Worm (Caenorhabditis elegans) whole organism, young adult: Measurements from ENCODE around the gene chil-24.
"Not testable (repeated sequence)": the region's sequence is repeated elsewhere in the genome, so short reads cannot be mapped to it uniquely, and the experiment has no call there.

Experiments
- B0261.1 ChIP-seq: sonication (generic microtip); optimal IDR thresholded peaks from 2 replicates; lab custom pipeline; 2016; ENCODE audit warnings: mild to moderate bottlenecking, missing genetic modification characterization, moderate library complexity, missing compliant biosample characterization
- B0336.3 ChIP-seq: fragments of 200-800 bp; sonication (Bioruptor generic); IDR thresholded peaks from 2 replicates; pipeline ENCODE4 v1.3.6; 2022; ENCODE audit warnings: missing genetic modification characterization, missing compliant biosample characterization
- F10E7.11 ChIP-seq: sonication (generic microtip); optimal IDR thresholded peaks from 2 replicates; lab custom pipeline; 2017; ENCODE audit warnings: mild to moderate bottlenecking, missing genetic modification characterization, moderate library complexity, missing compliant biosample characterization
- F55B11.4 ChIP-seq: sonication (generic microtip); optimal IDR thresholded peaks from 2 replicates; lab custom pipeline; 2016; ENCODE audit warnings: missing compliant biosample characterization, missing genetic modification characterization, borderline replicate concordance; ENCODE audit not compliant: insufficient read depth
- Y56A3A.18 ChIP-seq: fragments of 200-800 bp; sonication (Bioruptor generic); IDR thresholded peaks from 2 replicates; pipeline ENCODE4 v1.3.6; 2022; ENCODE audit warnings: missing genetic modification reagents, missing genetic modification characterization, missing compliant biosample characterization
- Y79H2A.3 ChIP-seq: fragments of 200-800 bp; sonication (Bioruptor generic); conservative IDR thresholded peaks from 2 replicates; pipeline ENCODE4 v1.3.6; 2022; ENCODE audit warnings: missing genetic modification reagents, missing genetic modification characterization, missing compliant biosample characterization
- Y95B8A.8 ChIP-seq: fragments of 200-800 bp; sonication (Bioruptor generic); IDR thresholded peaks from 2 replicates; pipeline ENCODE4 v1.3.6; 2022; ENCODE audit warnings: missing genetic modification reagents, missing genetic modification characterization, missing compliant biosample characterization
- aptf-2 ChIP-seq: fragments of 200-800 bp; sonication (Bioruptor generic); conservative IDR thresholded peaks from 2 replicates; pipeline ENCODE4 v1.3.6; 2022; ENCODE audit warnings: missing genetic modification reagents, missing genetic modification characterization, missing compliant biosample characterization
- athp-1 ChIP-seq: sonication (generic microtip); optimal IDR thresholded peaks from 2 replicates; lab custom pipeline; 2017; ENCODE audit warnings: mild to moderate bottlenecking, missing genetic modification characterization, missing compliant biosample characterization
- attf-5 ChIP-seq: fragments of 200-800 bp; sonication (Bioruptor generic); optimal IDR thresholded peaks from 2 replicates; lab custom pipeline; 2018; ENCODE audit warnings: mild to moderate bottlenecking, missing genetic modification characterization, missing compliant biosample characterization
- attf-6 ChIP-seq: fragments of 200-800 bp; sonication (Bioruptor generic); IDR thresholded peaks from 2 replicates; pipeline ENCODE4 v1.3.6; 2022; ENCODE audit warnings: missing genetic modification reagents, missing genetic modification characterization, missing compliant biosample characterization
- ceh-40 ChIP-seq: fragments of 200-800 bp; sonication (Bioruptor generic); IDR thresholded peaks from 2 replicates; pipeline ENCODE4 v1.3.6; 2022; ENCODE audit warnings: missing genetic modification characterization, missing compliant biosample characterization
- ceh-58 ChIP-seq: fragments of 200-800 bp; sonication (Bioruptor generic); IDR thresholded peaks from 2 replicates; pipeline ENCODE4 v1.3.6; 2022; ENCODE audit warnings: missing genetic modification characterization, missing compliant biosample characterization
- ceh-91 ChIP-seq: fragments of 200-800 bp; sonication (Bioruptor generic); IDR thresholded peaks from 2 replicates; pipeline ENCODE4 v1.3.6; 2022; ENCODE audit warnings: missing genetic modification reagents, missing genetic modification characterization, missing compliant biosample characterization
- die-1 ChIP-seq: sonication (generic microtip); optimal IDR thresholded peaks from 2 replicates; lab custom pipeline; 2016; ENCODE audit warnings: missing genotype, mild to moderate bottlenecking, missing genetic modification characterization, missing compliant biosample characterization
- hmg-20 ChIP-seq: fragments of 200-800 bp; sonication (Bioruptor generic); IDR thresholded peaks from 2 replicates; pipeline ENCODE4 v1.3.6; 2022; ENCODE audit warnings: missing genetic modification reagents, missing genetic modification characterization, missing compliant biosample characterization
- lag-1 ChIP-seq: fragments of 200-800 bp; sonication (Bioruptor generic); IDR thresholded peaks from 2 replicates; pipeline ENCODE4 v1.3.6; 2022; ENCODE audit warnings: missing genetic modification reagents, missing genetic modification characterization, missing compliant biosample characterization
- let-607 ChIP-seq, 2 experiments: fragments of 200-800 bp in 1 of 2; sonication (Bioruptor generic) in 1 of 2; sonication (generic microtip) in 1 of 2; optimal IDR thresholded peaks; 2 replicates each; lab custom pipeline; 2016 to 2018; ENCODE audit warnings: mild to moderate bottlenecking in 2 of 2, missing compliant biosample characterization in 2 of 2, missing genetic modification characterization in 2 of 2, moderate library complexity in 2 of 2, missing genotype in 1 of 2
- lin-54 ChIP-seq: fragments of 200-800 bp; sonication (Bioruptor generic); optimal IDR thresholded peaks from 2 replicates; lab custom pipeline; 2018; ENCODE audit warnings: mild to moderate bottlenecking, missing genetic modification characterization, missing compliant biosample characterization
- lsy-27 ChIP-seq: sonication (generic microtip); optimal IDR thresholded peaks from 2 replicates; lab custom pipeline; 2017; ENCODE audit warnings: missing genetic modification characterization, mild to moderate bottlenecking, missing compliant biosample characterization, antibody characterized with exemption, missing genotype, borderline replicate concordance; ENCODE audit not compliant: insufficient read depth
- mes-4 ChIP-seq: sonication (generic microtip); optimal IDR thresholded peaks from 2 replicates; lab custom pipeline; 2016; ENCODE audit warnings: missing genotype, missing genetic modification characterization, missing compliant biosample characterization
- mxl-1 ChIP-seq: sonication (generic microtip); optimal IDR thresholded peaks from 2 replicates; lab custom pipeline; 2016; ENCODE audit warnings: missing genetic modification characterization, missing compliant biosample characterization
- nfya-1 ChIP-seq: sonication (generic microtip); optimal IDR thresholded peaks from 2 replicates; lab custom pipeline; 2017; ENCODE audit warnings: antibody characterized with exemption, missing compliant biosample characterization, missing genetic modification characterization, borderline replicate concordance; ENCODE audit not compliant: insufficient read depth
- nfya-2 ChIP-seq: fragments of 200-800 bp; sonication (Bioruptor generic); IDR thresholded peaks from 2 replicates; pipeline ENCODE4 v1.3.6; 2022; ENCODE audit warnings: missing genetic modification reagents, missing genetic modification characterization, missing compliant biosample characterization
- nhr-120 ChIP-seq: fragments of 200-800 bp; sonication (Bioruptor generic); IDR thresholded peaks from 2 replicates; pipeline ENCODE4 v1.3.6; 2022; ENCODE audit warnings: missing genetic modification characterization, missing compliant biosample characterization
- pha-4 ChIP-seq: fragments of 150-350 bp; sonication (generic microtip); optimal IDR thresholded peaks from 2 replicates; lab custom pipeline; 2014; ENCODE audit warnings: missing biosample characterization, missing genetic modification reagents, missing genetic modification characterization
- rcor-1 ChIP-seq: fragments of 200-800 bp; sonication (Bioruptor generic); IDR thresholded peaks from 2 replicates; pipeline ENCODE4 v1.3.6; 2022; ENCODE audit warnings: missing genetic modification reagents, missing genetic modification characterization, missing compliant biosample characterization
- rpc-1 ChIP-seq, 2 experiments: fragments of 150-350 bp in 1 of 2; sonication (generic microtip) in 1 of 2; optimal IDR thresholded peaks; 2 replicates each; lab custom pipeline; 2014 to 2018; ENCODE audit warnings: missing biosample characterization in 1 of 2, missing genetic modification characterization in 1 of 2, missing genetic modification reagents in 1 of 2, missing genotype in 1 of 2
- sea-2 ChIP-seq: fragments of 200-800 bp; sonication (Bioruptor generic); IDR thresholded peaks from 2 replicates; pipeline ENCODE4 v1.3.6; 2022; ENCODE audit warnings: missing genetic modification characterization, missing compliant biosample characterization
- snpc-1.3 ChIP-seq: sonication (generic microtip); optimal IDR thresholded peaks from 2 replicates; lab custom pipeline; 2017; ENCODE audit warnings: missing genetic modification characterization, mild to moderate bottlenecking, missing compliant biosample characterization, antibody characterized with exemption, moderate library complexity, missing genotype, missing genetic modification reagents; ENCODE audit not compliant: insufficient read depth
- snpc-3.4 ChIP-seq: sonication (generic microtip); optimal IDR thresholded peaks from 2 replicates; lab custom pipeline; 2017; ENCODE audit warnings: missing genetic modification characterization, mild to moderate bottlenecking, missing compliant biosample characterization, antibody characterized with exemption, moderate library complexity, missing genotype, missing genetic modification reagents
- somi-1 ChIP-seq: fragments of 200-800 bp; sonication (Bioruptor generic); optimal IDR thresholded peaks from 2 replicates; lab custom pipeline; 2018; ENCODE audit warnings: mild to moderate bottlenecking, missing genetic modification characterization, missing compliant biosample characterization
- unc-130 ChIP-seq: sonication (generic microtip); optimal IDR thresholded peaks from 2 replicates; lab custom pipeline; 2016; ENCODE audit warnings: missing genetic modification reagents, missing genetic modification characterization, missing compliant biosample characterization
- xnd-1 ChIP-seq: sonication (generic microtip); optimal IDR thresholded peaks from 2 replicates; lab custom pipeline; 2016; ENCODE audit warnings: missing genotype, missing genetic modification reagents, missing genetic modification characterization, missing compliant biosample characterization
- ztf-18 ChIP-seq: sonication (generic microtip); optimal IDR thresholded peaks from 2 replicates; lab custom pipeline; 2016; ENCODE audit warnings: missing genotype, mild to moderate bottlenecking, missing genetic modification characterization, missing compliant biosample characterization
- ztf-6 ChIP-seq: fragments of 200-800 bp; sonication (Bioruptor generic); IDR thresholded peaks from 2 replicates; pipeline ENCODE4 v1.3.6; 2022; ENCODE audit warnings: missing genetic modification reagents, missing genetic modification characterization, missing compliant biosample characterization

chil-24 gene

DNA sequence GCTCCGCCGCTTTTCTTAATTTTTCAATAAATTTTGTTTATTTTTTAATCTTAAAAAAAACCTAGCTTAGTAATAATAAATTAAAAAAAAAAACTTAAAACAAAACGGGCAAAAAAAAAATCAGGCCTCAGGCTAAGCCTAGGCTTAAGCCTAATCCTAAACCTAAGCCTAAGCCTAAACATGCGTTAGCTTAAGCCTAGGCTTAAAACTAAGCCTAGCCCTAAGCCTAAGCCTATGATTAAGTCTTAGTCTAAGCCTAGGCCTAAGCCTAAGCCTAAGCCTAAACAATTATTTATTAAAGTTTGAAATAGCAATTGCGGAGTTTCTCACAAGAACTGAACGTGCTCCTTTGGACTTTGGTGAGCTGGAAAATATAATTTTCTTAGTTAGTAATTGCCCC is 6.3 kb downstream of the chil-24 start:
- TF ChIP-seq sea-2 (GFP tag; lab: Robert Waterston, UW) (no peak), mxl-1 (tag; lab: Kevin White, UChicago) (no peak), lsy-27 (tag; lab: Kevin White, UChicago) (no peak), F55B11.4 (no peak), attf-5 (GFP tag; lab: Kevin White, UChicago) (no peak), mes-4 (tag; lab: Kevin White, UChicago) (no peak), lag-1 (GFP tag; lab: Robert Waterston, UW) (no peak), F10E7.11 (tag; lab: Kevin White, UChicago) (no peak), let-607 (tag; optimal IDR thresholded peaks at IDR 0.05; lab: Kevin White, UChicago) (no peak), nhr-120 (GFP tag; lab: Robert Waterston, UW) (no peak), ztf-18 (tag; lab: Kevin White, UChicago) (no peak), Y79H2A.3 (GFP tag; lab: Robert Waterston, UW) (no peak), Y56A3A.18 (GFP tag; lab: Robert Waterston, UW) (no peak), ztf-6 (GFP tag; lab: Robert Waterston, UW) (no peak), ceh-40 (no peak), nfya-1 (tag; lab: Kevin White, UChicago) (no peak), B0261.1 (no peak), lin-54 (no peak), ceh-58 (no peak), nfya-2 (no peak)

DNA sequence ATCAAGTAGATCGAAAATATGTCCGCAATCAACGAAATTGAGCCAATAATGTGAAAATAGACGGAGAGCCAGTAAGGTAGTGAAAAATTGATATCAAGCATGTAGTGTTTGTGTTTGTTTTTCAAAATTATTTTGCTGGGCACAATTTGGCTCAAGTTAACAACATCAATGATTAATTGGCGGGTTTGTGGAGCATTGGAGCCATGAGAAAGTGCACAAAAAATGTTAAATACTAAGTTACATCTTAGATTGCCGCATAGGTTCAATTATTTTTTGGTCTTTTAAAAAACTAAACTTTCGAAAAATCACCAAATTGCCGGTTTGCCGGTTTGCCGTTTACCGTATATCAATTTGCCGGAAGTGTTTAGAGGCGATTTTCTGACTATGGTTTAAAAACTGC is 8.8 kb downstream of the chil-24 start, which contains the start of gene sri-54:
sri-54 (minus strand) TSS at position 101 of the 400 bp plus-strand sequence.
- no peak for TF ChIP-seq attf-6 (GFP tag; lab: Robert Waterston, UW)
- TF ChIP-seq Y95B8A.8, result no peak
- TF ChIP-seq snpc-3.4 (tag; lab: Kevin White, UChicago), result no peak
- no peak for TF ChIP-seq athp-1
- no peak for TF ChIP-seq Y56A3A.18 (GFP tag; lab: Robert Waterston, UW)
- no peak for TF ChIP-seq aptf-2 (GFP tag; lab: Robert Waterston, UW)
- TF ChIP-seq rpc-1 (optimal IDR thresholded peaks at IDR 0.05; lab: Kevin White, UChicago), result no peak
- no peak for TF ChIP-seq rpc-1 (tag; optimal IDR thresholded peaks at IDR 0.05; lab: Kevin White, UChicago)
- TF ChIP-seq ceh-91 (GFP tag; lab: Robert Waterston, UW), result no peak
- TF ChIP-seq lsy-27 (tag; lab: Kevin White, UChicago), result no peak
- no peak for TF ChIP-seq rcor-1 (GFP tag; lab: Robert Waterston, UW)
- no peak for TF ChIP-seq pha-4
- no peak for TF ChIP-seq F10E7.11 (tag; lab: Kevin White, UChicago)
- no peak for TF ChIP-seq die-1 (tag; lab: Kevin White, UChicago)
- TF ChIP-seq let-607 (tag; optimal IDR thresholded peaks at IDR 0.05; lab: Kevin White, UChicago), result no peak
- TF ChIP-seq ceh-40, result no peak

DNA sequence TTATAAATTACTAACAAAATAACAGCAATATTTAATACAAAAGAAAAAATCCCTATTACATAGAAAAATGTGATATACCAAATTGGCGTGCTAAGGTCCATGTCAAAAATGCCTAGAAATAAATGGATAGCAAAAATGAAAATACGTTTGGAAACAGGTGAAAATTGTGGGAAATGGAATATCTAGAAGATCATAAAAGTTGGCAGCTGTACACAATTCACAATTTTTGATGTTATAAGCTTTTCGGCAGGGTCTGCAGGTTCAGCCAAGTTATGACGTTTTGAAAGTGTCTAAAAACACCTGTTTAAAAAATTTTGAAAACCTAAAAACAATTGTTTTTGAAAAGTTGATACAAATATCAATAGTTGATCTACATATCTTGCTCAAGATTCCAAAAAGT is 13.9 kb downstream of the chil-24 start, which contains the start of gene sri-42:
sri-42 (minus strand) TSS at position 101 of the 400 bp plus-strand sequence.
- not testable (repeated sequence) for TF ChIP-seq unc-130; xnd-1 (tag; lab: Kevin White, UChicago); snpc-1.3 (tag; lab: Kevin White, UChicago)

DNA sequence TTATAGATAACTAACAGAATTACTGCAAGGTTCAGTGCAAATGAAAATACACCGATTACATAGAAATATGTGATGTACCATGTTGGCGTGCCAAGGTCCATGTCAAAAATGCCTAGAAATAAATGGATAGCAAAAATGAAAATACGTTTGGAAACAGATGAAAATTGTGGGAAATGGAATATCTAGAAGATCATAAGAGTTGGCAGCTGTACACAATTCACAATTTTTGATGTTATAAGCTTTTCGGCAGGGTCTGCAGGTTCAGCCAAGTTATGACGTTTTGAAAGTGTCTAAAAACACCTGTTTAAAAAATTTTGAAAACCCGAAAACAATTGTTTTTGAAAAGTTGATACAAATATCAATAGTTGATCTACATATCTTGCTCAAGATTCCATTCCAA is 15.6 kb downstream of the chil-24 start, which contains the start of gene sri-43:
sri-43 (minus strand) TSS at position 101 of the 400 bp plus-strand sequence.
- not testable (repeated sequence) for TF ChIP-seq somi-1 (GFP tag; lab: Kevin White, UChicago); hmg-20 (GFP tag; lab: Robert Waterston, UW); B0336.3 (GFP tag; lab: Robert Waterston, UW)
